Worm (Caenorhabditis elegans) whole organism, L4/young adult: ENCODE results near the gene C48D1.5.

Source experiments
- dao-5 ChIP-seq: sonication (generic microtip); optimal IDR thresholded peaks from 2 replicates; lab custom pipeline; 2016; ENCODE audit warnings: missing genotype, missing genetic modification characterization, moderate library complexity, missing compliant biosample characterization
- him-1 ChIP-seq: sonication (generic microtip); optimal IDR thresholded peaks from 2 replicates; lab custom pipeline; 2016; ENCODE audit warnings: missing genotype, missing genetic modification reagents, missing genetic modification characterization, missing compliant biosample characterization

DNA sequence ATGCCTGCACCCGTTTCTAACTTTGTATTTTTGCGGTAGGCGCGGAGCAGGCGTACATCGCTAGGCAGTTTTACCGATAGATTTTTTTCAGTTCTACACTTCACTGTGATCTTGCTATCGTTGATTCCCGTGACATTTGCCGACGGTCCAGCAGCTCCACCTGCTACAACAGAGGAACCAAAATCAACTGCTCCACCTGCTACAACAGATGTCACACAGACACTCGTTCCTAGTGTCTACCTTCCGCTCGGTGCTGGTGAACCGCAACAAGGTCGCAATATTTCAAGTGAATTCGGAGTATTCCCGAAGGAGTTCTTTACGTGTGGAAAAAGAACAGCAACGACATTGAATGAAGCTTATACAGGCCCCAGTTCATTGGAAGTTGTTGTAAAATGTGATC, 31.7 kb upstream of the C48D1.5 start:
- TF ChIP-seq dao-5 (tag; lab: Kevin White, UChicago) (no peak), him-1 (tag; lab: Kevin White, UChicago) (no peak)
